Worm (Caenorhabditis elegans) whole organism, late embryonic: Measurements from ENCODE around the gene nkb-2.

Experiments
- K09A11.1 ChIP-seq: sonication (generic microtip); optimal IDR thresholded peaks from 2 replicates; lab custom pipeline; 2017; ENCODE audit warnings: antibody characterized with exemption, mild to moderate bottlenecking, missing genetic modification characterization, missing compliant biosample characterization; ENCODE audit not compliant: insufficient read depth
- ama-1 ChIP-seq: fragments of 150-350 bp; optimal IDR thresholded peaks from 2 replicates; lab custom pipeline; 2014
- elt-2 ChIP-seq: sonication (generic microtip); optimal IDR thresholded peaks from 2 replicates; lab custom pipeline; 2016; ENCODE audit warnings: missing genetic modification reagents, missing genetic modification characterization, missing compliant biosample characterization
- sox-4 ChIP-seq: sonication (generic microtip); optimal IDR thresholded peaks from 2 replicates; lab custom pipeline; 2017; ENCODE audit warnings: mild to moderate bottlenecking, missing genetic modification characterization, inconsistent platforms, missing compliant biosample characterization

DNA sequence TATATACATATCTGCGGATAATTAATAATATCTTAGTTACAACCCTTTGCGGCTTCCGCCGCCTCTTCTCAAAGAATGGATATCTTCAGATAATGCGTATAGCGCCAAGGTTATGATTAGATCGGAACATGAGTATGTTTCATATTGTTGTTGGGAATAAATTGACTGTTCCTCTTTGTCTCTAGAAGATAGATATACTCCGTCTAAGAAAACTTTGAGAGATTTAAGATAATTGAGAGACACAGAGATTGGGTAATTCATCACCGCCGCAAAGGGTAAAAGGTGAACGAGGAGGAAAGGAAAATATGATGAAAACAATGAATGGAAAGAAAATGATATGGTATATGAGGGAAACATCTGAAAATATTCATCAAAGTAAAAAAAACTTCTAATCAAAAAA, 14.1 kb upstream of the nkb-2 start:
- TF ChIP-seq ama-1 (lab: Kevin White, UChicago) (no peak), elt-2 (tag; lab: Kevin White, UChicago) (no peak), sox-4 (tag; lab: Kevin White, UChicago) (no peak), K09A11.1 (tag; lab: Kevin White, UChicago) (no peak)
